Worm (Caenorhabditis elegans): ENCODE data around the gene fbxa-81.

Gene fbxa-81

DNA sequence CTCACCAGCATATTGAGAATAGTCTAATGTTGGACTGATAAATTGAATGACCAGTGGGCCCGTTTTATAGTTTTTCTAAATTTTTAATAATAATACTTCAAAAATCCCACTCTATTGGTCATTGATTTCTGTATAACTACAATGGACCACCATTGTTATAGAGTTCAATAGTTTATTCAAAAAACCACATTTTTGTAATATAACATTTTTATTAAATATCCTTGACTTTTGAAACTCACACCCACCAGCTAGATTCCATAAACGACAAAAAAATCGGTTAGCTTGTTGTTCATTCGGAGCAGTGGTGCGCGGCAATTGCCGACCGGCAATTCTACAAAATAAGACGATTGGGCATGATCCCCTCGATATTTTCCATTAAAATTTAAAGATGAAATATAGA lies 14.3 kb downstream of the fbxa-81 start, which contains the start of gene nspc-18:
Gene nspc-18 (minus strand): TSS at position 101 of the 400 bp plus-strand sequence.
- no peak for TF ChIP-seq ceh-18 (tag; optimal IDR thresholded peaks at IDR 0.05)
- TF ChIP-seq unc-55 (GFP tag; optimal IDR thresholded peaks at IDR 0.05), result no peak
- no peak for TF ChIP-seq unc-86 (tag; optimal IDR thresholded peaks at IDR 0.05)
- no peak for TF ChIP-seq sdc-2 (tag; optimal IDR thresholded peaks at IDR 0.05)
- no peak for TF ChIP-seq nhr-11 (tag; optimal IDR thresholded peaks at IDR 0.05)
- no peak for TF ChIP-seq rnt-1 (tag; optimal IDR thresholded peaks at IDR 0.05)
- no peak for TF ChIP-seq lim-6 (tag; optimal IDR thresholded peaks at IDR 0.05)
- no peak for TF ChIP-seq ref-2 (tag; optimal IDR thresholded peaks at IDR 0.05)

DNA sequence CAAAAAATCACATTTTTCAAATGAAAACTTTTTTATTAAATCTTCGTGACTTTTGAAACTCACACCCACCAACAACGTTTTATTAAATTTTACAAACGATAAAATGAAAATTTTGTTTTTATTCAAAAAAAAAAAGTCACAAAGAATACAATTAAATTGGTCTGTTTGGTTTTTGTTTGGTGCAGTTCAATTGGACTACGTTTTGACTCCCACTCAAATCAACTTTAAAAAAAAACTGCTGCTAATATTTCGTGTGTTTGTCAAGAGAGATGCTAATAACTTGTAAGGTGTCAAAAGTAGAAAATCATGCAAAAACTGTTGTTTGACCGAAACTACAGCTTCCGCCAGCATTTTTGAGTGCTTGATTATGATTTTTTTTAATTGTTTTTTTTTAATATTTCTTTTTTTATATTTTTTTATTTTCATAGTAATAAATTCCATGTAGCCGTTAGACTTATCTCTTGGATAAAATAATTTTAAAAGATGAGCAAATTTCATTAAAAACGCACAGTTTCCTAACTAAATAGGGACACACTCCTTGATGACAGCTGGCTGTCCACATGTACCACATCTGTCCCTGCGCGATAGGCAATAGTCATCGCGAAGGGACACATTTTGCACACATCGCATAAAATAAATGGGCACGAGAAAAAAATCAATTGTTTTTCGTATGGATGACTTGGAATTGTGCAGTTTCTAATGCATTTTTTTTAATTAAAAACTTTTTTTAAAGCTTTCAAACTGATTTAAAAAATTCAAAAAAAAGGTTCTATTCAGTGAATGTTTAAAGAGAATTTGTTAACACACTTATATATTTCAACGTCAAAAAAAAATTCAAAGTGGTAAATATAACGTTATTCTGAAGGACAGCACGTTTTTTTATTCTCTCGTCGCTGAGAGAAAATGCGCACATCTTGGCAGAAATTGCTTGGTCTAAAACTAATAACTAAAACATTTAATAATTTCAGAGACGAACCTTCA lies 16.3 kb downstream of the fbxa-81 start:
- TF ChIP-seq che-1 (tag; optimal IDR thresholded peaks at IDR 0.05), result no peak
- peak; percentile 61 for TF ChIP-seq ceh-6 (GFP tag; optimal IDR thresholded peaks at IDR 0.05)
- TF ChIP-seq sox-2 (GFP tag; IDR thresholded peaks at IDR 0.05), result peak; percentile 79
- peak; percentile 79 for TF ChIP-seq syd-9 (tag; optimal IDR thresholded peaks at IDR 0.05)
- no peak for TF ChIP-seq elt-4 (tag; optimal IDR thresholded peaks at IDR 0.05)
- peak; percentile 98 for TF ChIP-seq nhr-11 (tag; optimal IDR thresholded peaks at IDR 0.05)
- peak; percentile 94 for TF ChIP-seq unc-55 (GFP tag; optimal IDR thresholded peaks at IDR 0.05)
- peak; percentile 72 for TF ChIP-seq ceh-2 (tag; optimal IDR thresholded peaks at IDR 0.05)
- no peak for TF ChIP-seq Y22D7AL.16 (tag; optimal IDR thresholded peaks at IDR 0.05)
- TF ChIP-seq odd-2 (tag; optimal IDR thresholded peaks at IDR 0.05), result peak; percentile 55
- TF ChIP-seq tbx-2 (tag; optimal IDR thresholded peaks at IDR 0.05), result peak; percentile 96
- TF ChIP-seq npax-4 (tag; optimal IDR thresholded peaks at IDR 0.05), result no peak
- TF ChIP-seq ets-4 (tag; optimal IDR thresholded peaks at IDR 0.05), result peak; percentile 75
- peak; percentile 68 for TF ChIP-seq pha-2 (tag; optimal IDR thresholded peaks at IDR 0.05)
- TF ChIP-seq fkh-6 (tag; optimal IDR thresholded peaks at IDR 0.05), result peak; percentile 39
- TF ChIP-seq unc-86 (tag; optimal IDR thresholded peaks at IDR 0.05), result peak; percentile 96
- TF ChIP-seq dmd-4 (tag; optimal IDR thresholded peaks at IDR 0.05; ENCODE audit: borderline replicate concordance), result no peak
- TF ChIP-seq unc-42 (tag; optimal IDR thresholded peaks at IDR 0.05), result peak; percentile 98
- no peak for TF ChIP-seq nhr-232 (tag; optimal IDR thresholded peaks at IDR 0.05)
- TF ChIP-seq elt-2 (tag; optimal IDR thresholded peaks at IDR 0.05), result peak; percentile 82
- peak; percentile 67 for TF ChIP-seq madf-2 (tag; optimal IDR thresholded peaks at IDR 0.05)
- peak; percentile 90 for TF ChIP-seq rnt-1 (tag; optimal IDR thresholded peaks at IDR 0.05)
- peak; percentile 40 for TF ChIP-seq ceh-19 (GFP tag; optimal IDR thresholded peaks at IDR 0.05)
- TF ChIP-seq sdc-2 (tag; optimal IDR thresholded peaks at IDR 0.05), result peak; percentile 100
- peak; percentile 75 for TF ChIP-seq ttx-3 (tag; optimal IDR thresholded peaks at IDR 0.05)
- no peak for TF ChIP-seq mec-3 (tag; optimal IDR thresholded peaks at IDR 0.05; ENCODE audit: borderline replicate concordance)
- peak; percentile 27 for TF ChIP-seq pat-9 (tag; optimal IDR thresholded peaks at IDR 0.05)
- peak; percentile 25 for TF ChIP-seq lin-11 (tag; optimal IDR thresholded peaks at IDR 0.05)
- TF ChIP-seq ceh-9 (tag; optimal IDR thresholded peaks at IDR 0.05), result no peak
- TF ChIP-seq gmeb-2 (tag; optimal IDR thresholded peaks at IDR 0.05), result peak; percentile 23
- TF ChIP-seq C38D4.7 (GFP tag; optimal IDR thresholded peaks at IDR 0.05), result no peak
- peak; percentile 62 for TF ChIP-seq ahr-1 (tag; optimal IDR thresholded peaks at IDR 0.05)
- peak; percentile 31 for TF ChIP-seq zip-5 (tag; optimal IDR thresholded peaks at IDR 0.05)
- no peak for TF ChIP-seq K02D7.2 (tag; optimal IDR thresholded peaks at IDR 0.05)
- no peak for TF ChIP-seq hlh-6 (tag; optimal IDR thresholded peaks at IDR 0.05)
- TF ChIP-seq ceh-18 (tag; optimal IDR thresholded peaks at IDR 0.05), result peak; percentile 98
- TF ChIP-seq ceh-31 (tag; optimal IDR thresholded peaks at IDR 0.05), result peak; percentile 96
- TF ChIP-seq ama-1 (optimal IDR thresholded peaks at IDR 0.05), result no peak
- peak; percentile 87 for TF ChIP-seq ceh-14 (tag; optimal IDR thresholded peaks at IDR 0.05)
- TF ChIP-seq hlh-13 (GFP tag; optimal IDR thresholded peaks at IDR 0.05), result no peak
- no peak for TF ChIP-seq pag-3 (tag; optimal IDR thresholded peaks at IDR 0.05; ENCODE audit: borderline replicate concordance)
- TF ChIP-seq C08G9.2 (tag; optimal IDR thresholded peaks at IDR 0.05), result peak; percentile 68
- TF ChIP-seq dve-1 (tag; optimal IDR thresholded peaks at IDR 0.05), result peak; percentile 96
- peak; percentile 98 for TF ChIP-seq nfya-1 (tag; optimal IDR thresholded peaks at IDR 0.05)
- TF ChIP-seq hlh-30 (tag; optimal IDR thresholded peaks at IDR 0.05; ENCODE audit: insufficient read depth), result peak; percentile 87
- peak; percentile 79 for TF ChIP-seq ztf-16 (tag; optimal IDR thresholded peaks at IDR 0.05)

All from whole organism, late embryonic.